Worm (Caenorhabditis elegans): ENCODE data around the gene etr-1.

etr-1 gene

ce11 chrII:159294-159922 is 2.8 kb upstream of the etr-1 start (continued):
- TF ChIP-seq ZK337.2 (GFP tag; IDR thresholded peaks at IDR 0.05), result no peak
- TF ChIP-seq php-3 (GFP tag; IDR thresholded peaks at IDR 0.05), result no peak
- no peak for TF ChIP-seq sdz-12 (GFP tag; optimal IDR thresholded peaks at IDR 0.05)
- no peak for TF ChIP-seq dmd-8 (GFP tag; IDR thresholded peaks at IDR 0.05)
- no peak for TF ChIP-seq lir-3 (tag; optimal IDR thresholded peaks at IDR 0.05)
- no peak for TF ChIP-seq R02D3.7 (tag; optimal IDR thresholded peaks at IDR 0.05)
- no peak for TF ChIP-seq F44E2.7 (GFP tag; IDR thresholded peaks at IDR 0.05)
- TF ChIP-seq arid-1 (GFP tag; conservative IDR thresholded peaks at IDR 0.05), result no peak
- no peak for TF ChIP-seq tra-1 (GFP tag; IDR thresholded peaks at IDR 0.05)
- TF ChIP-seq aha-1 (tag), result peak; percentile 48
- TF ChIP-seq lin-1 (GFP tag; IDR thresholded peaks at IDR 0.05), result no peak
- TF ChIP-seq pqm-1 (tag; optimal IDR thresholded peaks at IDR 0.05), result peak; percentile 33
- TF ChIP-seq zfp-2 (tag; optimal IDR thresholded peaks at IDR 0.05), result no peak
- no peak for TF ChIP-seq T26A8.4 (GFP tag; IDR thresholded peaks at IDR 0.05)
- TF ChIP-seq saeg-2 (GFP tag; IDR thresholded peaks at IDR 0.05), result no peak
- TF ChIP-seq lin-38 (GFP tag; IDR thresholded peaks at IDR 0.05), result peak; percentile 43
- peak; percentile 26; the same call in 1 of the 2 replicates for TF ChIP-seq dmd-6 (GFP tag; IDR thresholded peaks at IDR 0.05)
- no peak for TF ChIP-seq daf-16 (GFP tag; optimal IDR thresholded peaks at IDR 0.05)
- TF ChIP-seq daf-16 (tag; optimal IDR thresholded peaks at IDR 0.05), result peak; percentile 52
- no peak for TF ChIP-seq D1046.2 (GFP tag; IDR thresholded peaks at IDR 0.05)
- TF ChIP-seq lim-7 (GFP tag; IDR thresholded peaks at IDR 0.05), result no peak
- TF ChIP-seq mdt-29 (GFP tag; IDR thresholded peaks at IDR 0.05), result no peak
- TF ChIP-seq rbr-2 (tag; optimal IDR thresholded peaks at IDR 0.05), result no peak
- TF ChIP-seq ces-1 (GFP tag; optimal IDR thresholded peaks at IDR 0.05), result no peak
- no peak for TF ChIP-seq nhr-48 (tag; optimal IDR thresholded peaks at IDR 0.05)

- TF ChIP-seq snpc-4 (tag; optimal IDR thresholded peaks at IDR 0.05), result no peak
- peak; percentile 28 for TF ChIP-seq hlh-30 (tag; optimal IDR thresholded peaks at IDR 0.05; ENCODE audit: insufficient read depth)
- TF ChIP-seq php-3 (GFP tag; IDR thresholded peaks at IDR 0.05), result no peak
- no peak for TF ChIP-seq lin-13 (GFP tag; optimal IDR thresholded peaks at IDR 0.05)
- TF ChIP-seq nhr-11 (tag; optimal IDR thresholded peaks at IDR 0.05), result peak; percentile 76
- TF ChIP-seq aha-1 (tag), result peak; percentile 95
- TF ChIP-seq dve-1 (tag; optimal IDR thresholded peaks at IDR 0.05; ENCODE audit: insufficient read depth), result no peak
- TF ChIP-seq F44E2.7 (GFP tag; IDR thresholded peaks at IDR 0.05), result no peak
- no peak for TF ChIP-seq attf-4 (tag; optimal IDR thresholded peaks at IDR 0.05)
- TF ChIP-seq egl-43 (GFP tag; IDR thresholded peaks at IDR 0.05), result 0 out of 2 replicates have a peak, but pooled peaks have one; percentile 29
- TF ChIP-seq Y48G9A.11 (GFP tag; IDR thresholded peaks at IDR 0.05), result no peak
- no peak for TF ChIP-seq tag-97 (GFP tag; IDR thresholded peaks at IDR 0.05)
- TF ChIP-seq daf-12 (tag; optimal IDR thresholded peaks at IDR 0.05), result no peak
- no peak for TF ChIP-seq fkh-10 (GFP tag; optimal IDR thresholded peaks at IDR 0.05)
Measured at ce11 chrII:160561-161123, 1.5 kb upstream of the etr-1 start.

ce11 chrII:161275-161674 is 899 bp upstream of the etr-1 start:
- TF ChIP-seq attf-4 (tag; optimal IDR thresholded peaks at IDR 0.05) (no peak), mxl-3 (GFP tag; optimal IDR thresholded peaks at IDR 0.05) (peak; percentile 8), daf-12 (tag; optimal IDR thresholded peaks at IDR 0.05) (no peak), unc-62 (GFP tag; optimal IDR thresholded peaks at IDR 0.05 in 1 of 2) (no peak), unc-62 (tag; optimal IDR thresholded peaks at IDR 0.05) (no peak), hlh-11 (tag; optimal IDR thresholded peaks at IDR 0.05) (peak; percentile 45), sdz-12 (GFP tag; optimal IDR thresholded peaks at IDR 0.05) (no peak), dmd-9 (GFP tag; IDR thresholded peaks at IDR 0.05) (no peak)

All from whole organism, L4 larva.